Worm (Caenorhabditis elegans): ENCODE data around the gene trpa-1.
A peak's percentile ranks its signal among the peaks of the same experiment; 100 is the strongest.

Gene trpa-1

ce11 chrIV:11821591-11822361 lies 42.5 kb upstream of the trpa-1 start, which contains the start of the genes par-5 and M117.3 (continued):
- TF ChIP-seq lin-1 (GFP tag; IDR thresholded peaks at IDR 0.05) (peak; percentile 68), ces-1 (GFP tag; optimal IDR thresholded peaks at IDR 0.05) (peak; percentile 10), nhr-48 (tag; optimal IDR thresholded peaks at IDR 0.05) (peak; percentile 48), hlh-11 (tag; optimal IDR thresholded peaks at IDR 0.05) (peak; percentile 92), saeg-2 (GFP tag; IDR thresholded peaks at IDR 0.05) (0 out of 2 replicates have a peak, but pooled peaks have one; percentile 43), lsy-2 (tag; optimal IDR thresholded peaks at IDR 0.05) (peak in 1 of 2 experiments; percentile 80), madf-5 (GFP tag; IDR thresholded peaks at IDR 0.05) (no peak), fos-1 (tag; optimal IDR thresholded peaks at IDR 0.05) (no peak), T26A8.4 (GFP tag; IDR thresholded peaks at IDR 0.05) (peak; percentile 53), ceh-20 (GFP tag; IDR thresholded peaks at IDR 0.05) (peak; percentile 76), nhr-237 (tag; optimal IDR thresholded peaks at IDR 0.05) (no peak), lin-38 (GFP tag; IDR thresholded peaks at IDR 0.05) (peak; percentile 60), attf-4 (tag; optimal IDR thresholded peaks at IDR 0.05) (no peak), hlh-30 (tag; optimal IDR thresholded peaks at IDR 0.05; ENCODE audit: insufficient read depth) (peak; percentile 98), spr-1 (tag; optimal IDR thresholded peaks at IDR 0.05) (no peak), php-3 (GFP tag; IDR thresholded peaks at IDR 0.05) (0 out of 2 replicates have a peak, but pooled peaks have one; percentile 6), duxl-1 (tag; optimal IDR thresholded peaks at IDR 0.05; ENCODE audit: poor library complexity) (no peak), unc-130 (GFP tag; optimal IDR thresholded peaks at IDR 0.05) (no peak), T20F7.1 (GFP tag; optimal IDR thresholded peaks at IDR 0.05) (peak; percentile 65), tag-97 (GFP tag; IDR thresholded peaks at IDR 0.05) (no peak), ama-1 (optimal IDR thresholded peaks at IDR 0.05) (peak; percentile 51), gei-8 (GFP tag; optimal IDR thresholded peaks at IDR 0.05) (no peak), dpl-1 (GFP tag; optimal IDR thresholded peaks at IDR 0.05) (peak; percentile 62), ctbp-1 (GFP tag; IDR thresholded peaks at IDR 0.05) (peak; percentile 95), nhr-25 (tag; optimal IDR thresholded peaks at IDR 0.05; ENCODE audit: borderline replicate concordance, insufficient read depth) (no peak), hmg-1.1 (GFP tag; IDR thresholded peaks at IDR 0.05) (peak; percentile 81), pha-4 (GFP tag; IDR thresholded peaks at IDR 0.05) (peak; percentile 60), pha-4 (tag; optimal IDR thresholded peaks at IDR 0.05) (no peak), fkh-10 (GFP tag; optimal IDR thresholded peaks at IDR 0.05) (peak; percentile 68), unc-62 (GFP tag; optimal IDR thresholded peaks at IDR 0.05 in 1 of 2) (peak in 1 of 2 experiments; percentile 95), unc-62 (tag; optimal IDR thresholded peaks at IDR 0.05) (no peak), daf-8 (GFP tag; IDR thresholded peaks at IDR 0.05) (no peak)

- TF ChIP-seq mes-2 (tag; optimal IDR thresholded peaks at IDR 0.05; ENCODE audit: poor library complexity, severe bottlenecking) (peak; percentile 55), nhr-6 (tag; optimal IDR thresholded peaks at IDR 0.05) (peak; percentile 49), egl-27 (tag; optimal IDR thresholded peaks at IDR 0.05) (no peak), lin-13 (GFP tag; optimal IDR thresholded peaks at IDR 0.05) (no peak), hlh-30 (tag; optimal IDR thresholded peaks at IDR 0.05; ENCODE audit: insufficient read depth) (peak; percentile 34), dpl-1 (GFP tag; optimal IDR thresholded peaks at IDR 0.05) (peak; percentile 87), nhr-102 (tag; optimal IDR thresholded peaks at IDR 0.05) (no peak), lsy-2 (tag; optimal IDR thresholded peaks at IDR 0.05) (peak in 1 of 2 experiments; percentile 56), dmd-9 (GFP tag; IDR thresholded peaks at IDR 0.05) (no peak), aha-1 (tag) (peak; percentile 33), pha-4 (GFP tag; IDR thresholded peaks at IDR 0.05) (no peak), pha-4 (tag; optimal IDR thresholded peaks at IDR 0.05) (no peak), daf-16 (GFP tag; optimal IDR thresholded peaks at IDR 0.05) (no peak), daf-16 (tag; optimal IDR thresholded peaks at IDR 0.05) (peak; percentile 22), unc-130 (GFP tag; optimal IDR thresholded peaks at IDR 0.05) (peak; percentile 45)
Observed at ce11 chrIV:11822454-11822853, 41.9 kb upstream of the trpa-1 start.

Measured in whole organism, L4 larva.